Worm (Caenorhabditis elegans): ENCODE measurements around the gene lips-1.

lips-1 gene

DNA sequence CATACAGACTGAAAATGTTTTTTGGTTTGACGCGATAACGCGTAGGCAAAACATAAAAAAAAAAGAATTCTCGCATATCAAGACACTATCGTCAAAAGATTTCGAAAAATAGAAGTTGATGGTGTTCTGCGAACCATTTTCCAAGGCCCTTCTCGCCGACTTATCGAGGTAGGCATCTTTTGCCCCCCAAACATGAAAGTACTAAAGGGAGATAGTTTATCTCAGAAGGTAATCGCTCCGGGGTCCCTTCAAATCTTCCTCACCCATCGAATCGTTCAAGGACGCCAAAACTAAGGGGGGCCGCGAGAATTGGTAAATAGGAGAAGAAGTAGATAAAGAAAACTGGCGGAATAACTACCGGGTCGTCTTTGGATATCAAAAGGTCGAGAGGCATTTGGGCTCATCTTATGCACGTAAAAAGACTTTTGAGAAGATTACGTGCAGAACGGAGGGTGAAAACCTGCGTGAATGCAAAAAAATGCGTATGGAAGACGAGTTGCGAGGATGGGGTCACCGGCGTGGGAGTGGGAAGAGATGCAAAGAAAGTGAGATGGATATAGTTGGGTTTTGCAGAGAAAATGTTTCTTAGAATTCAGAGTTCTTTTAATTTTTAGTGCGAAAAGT is 18.9 kb downstream of the lips-1 start:
- TF ChIP-seq cebp-1 (GFP tag; IDR thresholded peaks at IDR 0.05) (no peak), cebp-1 (tag; optimal IDR thresholded peaks at IDR 0.05) (peak; percentile 1), bed-2 (GFP tag; IDR thresholded peaks at IDR 0.05) (no peak)

DNA sequence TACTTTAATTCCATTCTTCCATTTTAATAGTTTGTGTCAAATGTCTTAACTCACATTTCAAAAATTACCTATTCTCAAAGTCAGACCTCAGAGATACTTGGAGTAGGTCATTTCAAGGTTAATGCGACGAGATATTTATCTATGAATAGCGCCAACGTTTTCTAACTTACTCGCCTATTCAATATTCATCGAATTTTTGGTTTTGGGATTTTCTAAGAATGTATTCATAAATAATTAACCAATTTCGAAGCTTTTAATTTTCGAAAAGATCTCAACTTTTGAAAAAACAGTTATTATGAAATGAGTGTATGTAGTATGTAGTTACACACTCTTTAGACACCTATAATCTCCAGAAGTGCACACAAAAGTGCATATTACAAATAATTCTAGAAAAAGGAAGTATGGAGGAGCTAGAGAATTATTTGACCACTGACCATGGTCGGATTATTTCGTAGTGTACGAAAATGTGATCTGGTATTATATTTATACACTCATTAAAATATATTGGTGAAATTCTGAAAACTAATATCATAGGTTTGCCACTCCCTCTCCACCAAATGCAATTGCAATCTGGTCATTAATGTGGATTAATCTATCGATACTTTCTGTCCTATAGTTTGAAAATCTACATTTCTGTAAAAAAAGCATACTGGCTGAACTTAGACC is 20.0 kb downstream of the lips-1 start:
- TF ChIP-seq Y79H2A.3 (GFP tag; conservative IDR thresholded peaks at IDR 0.05) (no peak), nhr-90 (tag; optimal IDR thresholded peaks at IDR 0.05) (no peak), lin-26 (GFP tag; IDR thresholded peaks at IDR 0.05) (no peak)

DNA sequence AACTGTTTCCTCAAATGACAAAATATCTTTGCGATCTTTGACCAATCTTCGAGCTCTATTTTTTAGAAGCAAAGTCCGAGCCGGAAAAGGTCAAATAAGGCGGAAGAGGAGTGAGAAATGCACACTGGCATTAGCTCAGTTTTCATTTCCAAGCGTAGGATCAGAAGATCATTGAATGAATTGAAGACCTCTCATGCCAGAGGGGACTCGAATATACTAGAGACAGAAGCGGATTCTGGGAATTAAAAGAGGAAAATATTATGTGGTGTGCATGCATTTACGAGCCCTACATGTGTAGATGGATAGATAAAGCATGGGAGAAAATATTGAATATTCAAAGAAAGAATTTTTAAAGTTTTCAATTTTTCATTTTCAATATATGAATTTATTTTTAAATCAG is 20.8 kb downstream of the lips-1 start:
- TF ChIP-seq bed-1 (GFP tag; IDR thresholded peaks at IDR 0.05) (no peak), ztf-3 (GFP tag; optimal IDR thresholded peaks at IDR 0.05) (no peak), F10E7.11 (tag; optimal IDR thresholded peaks at IDR 0.05) (no peak), B0336.3 (GFP tag; IDR thresholded peaks at IDR 0.05) (no peak), fkh-3 (tag; optimal IDR thresholded peaks at IDR 0.05) (no peak), ekl-4 (GFP tag; IDR thresholded peaks at IDR 0.05) (no peak), nhr-179 (tag; optimal IDR thresholded peaks at IDR 0.05) (no peak), bed-2 (GFP tag; IDR thresholded peaks at IDR 0.05) (no peak), snpc-3.4 (tag; optimal IDR thresholded peaks at IDR 0.05) (no peak), snpc-1.1 (tag; optimal IDR thresholded peaks at IDR 0.05; ENCODE audit: insufficient read depth) (no peak), madf-6 (GFP tag; IDR thresholded peaks at IDR 0.05) (no peak), rec-8 (tag; optimal IDR thresholded peaks at IDR 0.05) (no peak), zim-3 (tag; optimal IDR thresholded peaks at IDR 0.05) (no peak), cebp-1 (GFP tag; IDR thresholded peaks at IDR 0.05) (no peak), cebp-1 (tag; optimal IDR thresholded peaks at IDR 0.05) (no peak), ceh-91 (GFP tag; IDR thresholded peaks at IDR 0.05) (no peak), B0019.2 (GFP tag; conservative IDR thresholded peaks at IDR 0.05) (no peak)

DNA sequence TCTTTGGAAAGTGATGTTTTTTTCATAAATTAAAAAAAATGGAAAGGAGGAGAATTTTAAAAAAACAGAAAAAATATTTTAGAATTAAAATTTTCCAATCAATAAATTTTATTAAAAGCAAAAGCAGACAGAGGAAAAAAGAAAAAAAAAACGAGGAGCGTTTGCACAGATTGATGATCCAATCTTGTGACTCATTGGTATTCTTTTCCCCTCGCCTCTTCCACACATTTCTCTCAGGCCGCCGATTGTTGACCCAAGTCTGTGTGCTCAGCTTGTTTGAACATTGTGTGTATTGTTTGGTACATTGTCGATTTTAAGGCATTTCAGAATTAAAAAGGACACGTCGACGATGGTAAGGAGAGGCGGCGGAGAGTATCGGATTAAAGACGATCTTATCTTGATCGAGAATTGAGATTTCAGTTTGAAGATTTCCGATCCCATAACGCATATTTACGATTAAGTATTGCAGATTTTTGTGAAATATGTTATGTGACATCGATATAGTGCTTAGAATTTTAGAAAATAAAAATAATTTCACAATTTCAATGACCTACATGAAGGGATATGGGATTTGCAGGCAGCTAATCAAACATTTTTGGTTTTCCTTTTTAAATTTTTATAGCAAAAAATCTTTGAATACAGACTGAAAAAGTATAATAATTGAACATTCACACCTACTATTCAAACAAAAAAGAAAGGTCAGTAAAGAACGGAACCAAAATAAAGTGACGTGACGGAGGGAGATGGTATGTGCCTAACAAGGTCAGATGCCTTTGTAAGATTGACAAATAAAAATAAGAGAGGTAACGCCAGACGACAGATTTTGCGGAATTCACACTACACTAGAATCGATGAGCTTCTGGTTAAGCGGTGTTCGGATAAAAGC is 23.3 kb downstream of the lips-1 start:
- no peak for TF ChIP-seq lin-35 (GFP tag; optimal IDR thresholded peaks at IDR 0.05)
- TF ChIP-seq F39B2.1 (GFP tag; IDR thresholded peaks at IDR 0.05) = no peak
- TF ChIP-seq lin-54 (GFP tag; optimal IDR thresholded peaks at IDR 0.05) = no peak
- no peak for TF ChIP-seq mcd-1 (GFP tag; IDR thresholded peaks at IDR 0.05)
- TF ChIP-seq snpc-1.3 (tag; optimal IDR thresholded peaks at IDR 0.05; ENCODE audit: insufficient read depth) = no peak
- no peak for TF ChIP-seq zim-3 (tag; optimal IDR thresholded peaks at IDR 0.05)
- TF ChIP-seq C17E4.6 (GFP tag; IDR thresholded peaks at IDR 0.05) = no peak
- TF ChIP-seq attf-3 (GFP tag; conservative IDR thresholded peaks at IDR 0.05) = no peak
- TF ChIP-seq Y79H2A.3 (GFP tag; conservative IDR thresholded peaks at IDR 0.05) = no peak
- no peak for TF ChIP-seq pha-4 (tag; optimal IDR thresholded peaks at IDR 0.05)
- TF ChIP-seq K11D2.4 (GFP tag; IDR thresholded peaks at IDR 0.05) = no peak
- no peak for TF ChIP-seq zfh-2 (GFP tag; conservative IDR thresholded peaks at IDR 0.05)
- TF ChIP-seq F22D6.2 (tag; optimal IDR thresholded peaks at IDR 0.05) = no peak
- TF ChIP-seq nhr-90 (tag; optimal IDR thresholded peaks at IDR 0.05) = no peak
- TF ChIP-seq B0035.1 (tag; optimal IDR thresholded peaks at IDR 0.05) = no peak
- no peak for TF ChIP-seq lin-26 (GFP tag; IDR thresholded peaks at IDR 0.05)
- TF ChIP-seq cebp-2 (GFP tag; IDR thresholded peaks at IDR 0.05) = no peak
- no peak for TF ChIP-seq egl-44 (GFP tag; IDR thresholded peaks at IDR 0.05)
- TF ChIP-seq lag-1 (GFP tag; IDR thresholded peaks at IDR 0.05) = no peak

All from whole organism, young adult.